Worm (Caenorhabditis elegans) whole organism, late embryonic: ENCODE data around the gene C26H9A.3.
"Not testable (repeated sequence)": the region's sequence is repeated elsewhere in the genome, so short reads cannot be mapped to it uniquely, and the experiment has no call there.

Experiments
- C08G9.2 ChIP-seq: sonication (generic microtip); optimal IDR thresholded peaks from 2 replicates; lab custom pipeline; 2016; ENCODE audit warnings: mild to moderate bottlenecking, missing genetic modification characterization, moderate library complexity, missing compliant biosample characterization
- C38D4.7 ChIP-seq: fragments of 200-800 bp; sonication (Bioruptor generic); optimal IDR thresholded peaks from 2 replicates; lab custom pipeline; 2018; ENCODE audit warnings: mild to moderate bottlenecking, missing genetic modification characterization, moderate library complexity, missing compliant biosample characterization
- K09A11.1 ChIP-seq: sonication (generic microtip); optimal IDR thresholded peaks from 2 replicates; lab custom pipeline; 2017; ENCODE audit warnings: antibody characterized with exemption, mild to moderate bottlenecking, missing genetic modification characterization, missing compliant biosample characterization; ENCODE audit not compliant: insufficient read depth
- ama-1 ChIP-seq: fragments of 150-350 bp; optimal IDR thresholded peaks from 2 replicates; lab custom pipeline; 2014
- ceh-19 ChIP-seq: fragments of 200-800 bp; sonication (Bioruptor generic); optimal IDR thresholded peaks from 2 replicates; lab custom pipeline; 2018; ENCODE audit warnings: mild to moderate bottlenecking, missing genetic modification characterization, missing compliant biosample characterization
- ceh-30 ChIP-seq: fragments of 150-350 bp; optimal IDR thresholded peaks from 2 replicates; lab custom pipeline; 2014; ENCODE audit warnings: missing biosample characterization, missing genetic modification characterization
- ceh-31 ChIP-seq: sonication (generic microtip); optimal IDR thresholded peaks from 2 replicates; lab custom pipeline; 2016; ENCODE audit warnings: missing genetic modification characterization, missing compliant biosample characterization
- ceh-6 ChIP-seq: fragments of 200-800 bp; sonication (Bioruptor generic); optimal IDR thresholded peaks from 2 replicates; lab custom pipeline; 2018; ENCODE audit warnings: mild to moderate bottlenecking, missing genetic modification characterization, missing compliant biosample characterization
- che-1 ChIP-seq: sonication (generic microtip); optimal IDR thresholded peaks from 2 replicates; lab custom pipeline; 2016; ENCODE audit warnings: mild to moderate bottlenecking, missing genetic modification characterization, missing compliant biosample characterization
- elt-2 ChIP-seq: sonication (generic microtip); optimal IDR thresholded peaks from 2 replicates; lab custom pipeline; 2016; ENCODE audit warnings: missing genetic modification reagents, missing genetic modification characterization, missing compliant biosample characterization
- elt-4 ChIP-seq: sonication (generic microtip); optimal IDR thresholded peaks from 2 replicates; lab custom pipeline; 2016; ENCODE audit warnings: missing genetic modification characterization, missing compliant biosample characterization
- eyg-1 ChIP-seq: sonication (generic microtip); optimal IDR thresholded peaks from 2 replicates; lab custom pipeline; 2016; ENCODE audit warnings: missing genotype, missing genetic modification characterization, missing compliant biosample characterization
- fax-1 ChIP-seq: sonication (generic microtip); optimal IDR thresholded peaks from 2 replicates; lab custom pipeline; 2016; ENCODE audit warnings: missing genotype, missing genetic modification characterization, missing compliant biosample characterization
- fkh-10 ChIP-seq: fragments of 150-350 bp; optimal IDR thresholded peaks from 2 replicates; lab custom pipeline; 2014; ENCODE audit warnings: missing biosample characterization, missing genetic modification reagents, missing genetic modification characterization
- hlh-15 ChIP-seq: sonication (generic microtip); optimal IDR thresholded peaks from 2 replicates; lab custom pipeline; 2016; ENCODE audit warnings: missing genetic modification characterization, missing compliant biosample characterization
- hlh-30 ChIP-seq: sonication (generic microtip); optimal IDR thresholded peaks from 2 replicates; lab custom pipeline; 2017; ENCODE audit warnings: antibody characterized with exemption, missing genetic modification characterization, missing compliant biosample characterization; ENCODE audit not compliant: insufficient read depth
- hlh-8 ChIP-seq: sonication (generic microtip); optimal IDR thresholded peaks from 2 replicates; lab custom pipeline; 2016; ENCODE audit warnings: missing genotype, missing genetic modification characterization, missing compliant biosample characterization
- lin-11 ChIP-seq: fragments of 200-800 bp; sonication (Bioruptor generic); optimal IDR thresholded peaks from 2 replicates; lab custom pipeline; 2018; ENCODE audit warnings: mild to moderate bottlenecking, missing genetic modification characterization, missing compliant biosample characterization
- madf-2 ChIP-seq: sonication (generic microtip); optimal IDR thresholded peaks from 2 replicates; lab custom pipeline; 2017; ENCODE audit warnings: missing genetic modification characterization, missing compliant biosample characterization
- nfya-1 ChIP-seq: sonication (generic microtip); optimal IDR thresholded peaks from 2 replicates; lab custom pipeline; 2017; ENCODE audit warnings: missing genetic modification characterization, mild to moderate bottlenecking, missing compliant biosample characterization, antibody characterized with exemption, moderate library complexity
- nhr-11 ChIP-seq: fragments of 150-350 bp; optimal IDR thresholded peaks from 2 replicates; lab custom pipeline; 2014; ENCODE audit warnings: missing biosample characterization, missing genetic modification characterization
- npax-4 ChIP-seq: sonication (generic microtip); optimal IDR thresholded peaks from 2 replicates; lab custom pipeline; 2016; ENCODE audit warnings: missing genetic modification characterization, missing compliant biosample characterization
- pag-3 ChIP-seq: sonication (generic microtip); optimal IDR thresholded peaks from 2 replicates; lab custom pipeline; 2016; ENCODE audit warnings: missing compliant biosample characterization, missing genetic modification characterization, borderline replicate concordance
- pax-1 ChIP-seq: fragments of 150-350 bp; optimal IDR thresholded peaks from 2 replicates; lab custom pipeline; 2014; ENCODE audit warnings: missing biosample characterization, missing genetic modification characterization
- pha-4 ChIP-seq: fragments of 150-350 bp; optimal IDR thresholded peaks from 2 replicates; lab custom pipeline; 2018; ENCODE audit warnings: missing biosample characterization, missing genetic modification reagents, missing genetic modification characterization
- sdc-2 ChIP-seq: sonication (generic microtip); optimal IDR thresholded peaks from 2 replicates; lab custom pipeline; 2016; ENCODE audit warnings: missing genotype, missing genetic modification characterization, missing compliant biosample characterization
- syd-9 ChIP-seq: sonication (generic microtip); optimal IDR thresholded peaks from 2 replicates; lab custom pipeline; 2016; ENCODE audit warnings: mild to moderate bottlenecking, missing genetic modification characterization, moderate library complexity, missing compliant biosample characterization
- tbx-2 ChIP-seq: sonication (generic microtip); optimal IDR thresholded peaks from 2 replicates; lab custom pipeline; 2016; ENCODE audit warnings: missing genetic modification characterization, missing compliant biosample characterization
- tbx-7 ChIP-seq: sonication (generic microtip); optimal IDR thresholded peaks from 2 replicates; lab custom pipeline; 2016; ENCODE audit warnings: missing genotype, missing genetic modification characterization, missing compliant biosample characterization
- unc-3 ChIP-seq, 2 experiments: fragments of 200-800 bp in 1 of 2; sonication (Bioruptor generic) in 1 of 2; sonication (generic microtip) in 1 of 2; conservative IDR thresholded peaks in 1 of 2; optimal IDR thresholded peaks in 1 of 2; 2 replicates each; pipeline versions ENCODE4 v1.3.6 to Lab custom; 2016 to 2022; ENCODE audit warnings: missing compliant biosample characterization in 2 of 2, missing genetic modification characterization in 2 of 2, missing genetic modification reagents in 1 of 2
- unc-42 ChIP-seq: sonication (generic microtip); optimal IDR thresholded peaks from 2 replicates; lab custom pipeline; 2016; ENCODE audit warnings: missing genotype, missing genetic modification characterization, missing compliant biosample characterization
- unc-55 ChIP-seq: sonication (generic microtip); optimal IDR thresholded peaks from 2 replicates; lab custom pipeline; 2017; ENCODE audit warnings: missing biosample characterization, missing genetic modification reagents, missing genetic modification characterization
- unc-86 ChIP-seq: sonication (generic microtip); optimal IDR thresholded peaks from 2 replicates; lab custom pipeline; 2016; ENCODE audit warnings: missing genetic modification characterization, missing compliant biosample characterization

C26H9A.3 gene

ce11 chrIV:12639311-12639710 is at the start of gene C26H9A.3:
TSS of gene C26H9A.3 (minus strand) at chrIV:12639411.
- TF ChIP-seq fax-1, hlh-15, unc-86 (tag; lab: Kevin White, UChicago): not testable (repeated sequence)
- TF ChIP-seq, all 69 proteins: peak for 0; not testable (repeated sequence) for 69

- TF ChIP-seq sdc-2 (tag; lab: Kevin White, UChicago) (no peak), ceh-6 (no peak), syd-9 (no peak), ama-1 (no peak), ceh-30 (tag; lab: Kevin White, UChicago) (no peak), unc-55 (GFP tag; lab: Kevin White, UChicago) (no peak), pax-1 (tag; lab: Kevin White, UChicago) (no peak), fkh-10 (GFP tag; lab: Kevin White, UChicago) (no peak), che-1 (tag; lab: Kevin White, UChicago) (no peak), nhr-11 (tag; lab: Kevin White, UChicago) (no peak), tbx-2 (tag; lab: Kevin White, UChicago) (no peak), elt-2 (no peak)
Observed at ce11 chrIV:12688370-12688769, 49.2 kb upstream of the C26H9A.3 start, which contains the start of gene T23B5.3. TSS of gene T23B5.3 (plus strand) at chrIV:12688670.

ce11 chrIV:12685827-12686226 is 46.6 kb upstream of the C26H9A.3 start:
- peak; percentile 60 for TF ChIP-seq unc-55 (GFP tag; lab: Kevin White, UChicago)
- peak; percentile 71 for TF ChIP-seq hlh-30 (tag; lab: Kevin White, UChicago)
- no peak for TF ChIP-seq tbx-7
- TF ChIP-seq ceh-31 (tag; lab: Kevin White, UChicago), result peak; percentile 32
- TF ChIP-seq ceh-19 (GFP tag; lab: Kevin White, UChicago), result no peak
- TF ChIP-seq hlh-8 (tag; lab: Kevin White, UChicago), result peak; percentile 87
- TF ChIP-seq nfya-1, result peak; percentile 11
- TF ChIP-seq, all 69 proteins: peak for 5

ce11 chrIV:12684826-12685594 is 45.8 kb upstream of the C26H9A.3 start:
- TF ChIP-seq pha-4 (no peak), eyg-1 (no peak), elt-4 (tag; lab: Kevin White, UChicago) (no peak), ceh-31 (tag; lab: Kevin White, UChicago) (no peak), ceh-6 (no peak), unc-42 (tag; lab: Kevin White, UChicago) (no peak), C38D4.7 (GFP tag; lab: Kevin White, UChicago) (no peak), nhr-11 (tag; lab: Kevin White, UChicago) (no peak), tbx-7 (no peak), pag-3 (tag; lab: Kevin White, UChicago) (no peak), lin-11 (tag; lab: Kevin White, UChicago) (no peak), ceh-19 (GFP tag; lab: Kevin White, UChicago) (no peak), elt-2 (no peak), sdc-2 (tag; lab: Kevin White, UChicago) (no peak), unc-86 (tag; lab: Kevin White, UChicago) (no peak), unc-3 (GFP tag; conservative IDR thresholded peaks at IDR 0.05; lab: Robert Waterston, UW) (no peak), unc-3 (tag; optimal IDR thresholded peaks at IDR 0.05; lab: Kevin White, UChicago) (no peak), npax-4 (tag; lab: Kevin White, UChicago) (no peak), madf-2 (no peak), hlh-8 (tag; lab: Kevin White, UChicago) (no peak), K09A11.1 (no peak)
- TF ChIP-seq, all 69 proteins: peak for 0

ce11 chrIV:12684341-12684740 is 45.1 kb upstream of the C26H9A.3 start, which contains the start of gene prmt-9:
TSS of gene prmt-9 (minus strand) at chrIV:12684378.
- TF ChIP-seq ceh-31 (tag; lab: Kevin White, UChicago) (peak; percentile 51), C08G9.2 (peak; percentile 28), elt-2 (no peak)
